Worm (Caenorhabditis elegans): ENCODE data around the gene mcd-1.

ce11 chrII:13924909-13925308 is 36.6 kb downstream of the mcd-1 start, which contains the start of gene mltn-5:
- TF ChIP-seq ceh-9 (tag; optimal IDR thresholded peaks at IDR 0.05) (no peak), ama-1 (optimal IDR thresholded peaks at IDR 0.05) (no peak), gmeb-2 (tag; optimal IDR thresholded peaks at IDR 0.05) (no peak), pha-4 (tag; optimal IDR thresholded peaks at IDR 0.05) (no peak), nhr-11 (tag; optimal IDR thresholded peaks at IDR 0.05) (no peak), tbx-2 (tag; optimal IDR thresholded peaks at IDR 0.05) (no peak), pat-9 (tag; optimal IDR thresholded peaks at IDR 0.05) (no peak), K02D7.2 (tag; optimal IDR thresholded peaks at IDR 0.05) (no peak), fkh-10 (GFP tag; optimal IDR thresholded peaks at IDR 0.05) (no peak), hlh-30 (tag; optimal IDR thresholded peaks at IDR 0.05; ENCODE audit: insufficient read depth) (no peak), unc-55 (GFP tag; optimal IDR thresholded peaks at IDR 0.05) (no peak), C08G9.2 (tag; optimal IDR thresholded peaks at IDR 0.05) (no peak), rnt-1 (tag; optimal IDR thresholded peaks at IDR 0.05) (no peak), dmd-4 (tag; optimal IDR thresholded peaks at IDR 0.05; ENCODE audit: borderline replicate concordance) (no peak)

Measured in whole organism, late embryonic.